Fruit fly (Drosophila melanogaster) whole organism, embryonic: ENCODE data around the gene dpr9.

Source experiments
- CG14710 ChIP-seq: fragments of 200-800 bp; sonication (Bioruptor generic); optimal IDR thresholded peaks from 3 replicates; lab custom pipeline; 2019; ENCODE audit warnings: missing biosample characterization, mild to moderate bottlenecking, missing genetic modification characterization, moderate library complexity
- CG17802 ChIP-seq: fragments of 200-800 bp; sonication (Bioruptor generic); optimal IDR thresholded peaks from 2 replicates; lab custom pipeline; 2018; ENCODE audit warnings: missing biosample characterization, mild to moderate bottlenecking, missing genetic modification characterization, moderate library complexity
- Hr78 ChIP-seq, 2 experiments: fragments of 200-800 bp in 1 of 2; fragments of >200 bp in 1 of 2; sonication (Bioruptor generic) in 1 of 2; optimal IDR thresholded peaks; 2 replicates each; lab custom pipeline; 2017 to 2019; ENCODE audit warnings: missing biosample characterization in 2 of 2, missing genetic modification characterization in 2 of 2, mild to moderate bottlenecking in 1 of 2, moderate library complexity in 1 of 2
- inv ChIP-seq: fragments of 200-800 bp; sonication (Bioruptor generic); IDR thresholded peaks from 2 replicates; pipeline ENCODE4 v1.3.6; 2022; ENCODE audit warnings: missing biosample characterization, missing genetic modification characterization; ENCODE audit not compliant: partially characterized antibody
- tio ChIP-seq: fragments of 200-800 bp; sonication (Bioruptor generic); optimal IDR thresholded peaks from 2 replicates; lab custom pipeline; 2017; ENCODE audit warnings: missing biosample characterization, missing genetic modification characterization, inconsistent platforms
- trem ChIP-seq: fragments of 200-800 bp; optimal IDR thresholded peaks from 3 replicates; lab custom pipeline; 2019; ENCODE audit warnings: missing biosample characterization, mild to moderate bottlenecking, missing genetic modification characterization, moderate library complexity

- no peak for TF ChIP-seq tio
- TF ChIP-seq inv = no peak
- no peak for TF ChIP-seq CG17802 (tag; lab: Kevin White, UChicago)
- TF ChIP-seq CG14710 = no peak
- no peak for TF ChIP-seq trem (tag; lab: Kevin White, UChicago)
- no peak for TF ChIP-seq Hr78 (GFP tag; optimal IDR thresholded peaks at IDR 0.05; lab: Kevin White, UChicago)
Measured at dm6 chr3R:15088258-15088657, 11.3 kb upstream of the dpr9 start.
